Worm (Caenorhabditis elegans) whole organism, L4 larva: Measurements from ENCODE around the gene srh-30.

Experiments
- fos-1 ChIP-seq: fragments of 150-350 bp; optimal IDR thresholded peaks from 2 replicates; lab custom pipeline; 2014; ENCODE audit warnings: missing biosample characterization, missing genetic modification characterization
- php-3 ChIP-seq: fragments of 200-800 bp; sonication (Bioruptor generic); IDR thresholded peaks from 2 replicates; pipeline ENCODE4 v1.3.6; 2022; ENCODE audit warnings: missing genetic modification reagents, missing genetic modification characterization, missing compliant biosample characterization

- TF ChIP-seq php-3 (no peak), fos-1 (tag; lab: Kevin White, UChicago) (no peak)
Measured at ce11 chrV:6780676-6781075, 9.1 kb upstream of the srh-30 start.
